Worm (Caenorhabditis elegans): ENCODE results near the gene F10A3.12.

F10A3.12 gene

ce11 chrV:16165936-16166335 lies 2.1 kb downstream of the F10A3.12 start, which contains the start of gene str-108:
Gene str-108 (plus strand): TSS chrV:16166236.
- TF ChIP-seq tbx-37 (GFP tag; conservative IDR thresholded peaks at IDR 0.05) (no peak), sea-1 (GFP tag; conservative IDR thresholded peaks at IDR 0.05) (no peak), ama-1 (optimal IDR thresholded peaks at IDR 0.05) (no peak), scrt-1 (GFP tag; IDR thresholded peaks at IDR 0.05) (no peak), hmbx-1 (tag; optimal IDR thresholded peaks at IDR 0.05) (no peak), F13C5.2 (tag; optimal IDR thresholded peaks at IDR 0.05) (no peak), hnd-1 (tag; optimal IDR thresholded peaks at IDR 0.05) (no peak), ceh-36 (tag; optimal IDR thresholded peaks at IDR 0.05) (no peak), B0310.2 (tag; optimal IDR thresholded peaks at IDR 0.05) (no peak), ceh-13 (GFP tag; optimal IDR thresholded peaks at IDR 0.05) (no peak), ets-7 (tag; optimal IDR thresholded peaks at IDR 0.05) (no peak), flt-1 (GFP tag; IDR thresholded peaks at IDR 0.05) (no peak), tra-4 (tag; optimal IDR thresholded peaks at IDR 0.05) (no peak), pes-1 (GFP tag; IDR thresholded peaks at IDR 0.05) (no peak), tbx-11 (GFP tag; IDR thresholded peaks at IDR 0.05) (no peak), hmg-4 (GFP tag; optimal IDR thresholded peaks at IDR 0.05) (no peak), aly-1 (tag; optimal IDR thresholded peaks at IDR 0.05) (no peak)

- TF ChIP-seq B0310.2 (tag; optimal IDR thresholded peaks at IDR 0.05): no peak
- no peak for TF ChIP-seq ceh-36 (tag; optimal IDR thresholded peaks at IDR 0.05)
- TF ChIP-seq tra-4 (tag; optimal IDR thresholded peaks at IDR 0.05): no peak
- TF ChIP-seq ets-7 (tag; optimal IDR thresholded peaks at IDR 0.05): no peak
- TF ChIP-seq scrt-1 (GFP tag; IDR thresholded peaks at IDR 0.05): no peak
- no peak for TF ChIP-seq ceh-13 (GFP tag; optimal IDR thresholded peaks at IDR 0.05)
- TF ChIP-seq pes-1 (GFP tag; IDR thresholded peaks at IDR 0.05): no peak
- TF ChIP-seq F13C5.2 (tag; optimal IDR thresholded peaks at IDR 0.05): no peak
- TF ChIP-seq hmbx-1 (tag; optimal IDR thresholded peaks at IDR 0.05): no peak
- no peak for TF ChIP-seq flt-1 (GFP tag; IDR thresholded peaks at IDR 0.05)
- no peak for TF ChIP-seq sea-1 (GFP tag; conservative IDR thresholded peaks at IDR 0.05)
These were observed 5.2 kb downstream of the F10A3.12 start, which contains the start of gene str-111 for ce11 chrV:16169026-16169425. Gene str-111 (minus strand): TSS chrV:16169126.

DNA sequence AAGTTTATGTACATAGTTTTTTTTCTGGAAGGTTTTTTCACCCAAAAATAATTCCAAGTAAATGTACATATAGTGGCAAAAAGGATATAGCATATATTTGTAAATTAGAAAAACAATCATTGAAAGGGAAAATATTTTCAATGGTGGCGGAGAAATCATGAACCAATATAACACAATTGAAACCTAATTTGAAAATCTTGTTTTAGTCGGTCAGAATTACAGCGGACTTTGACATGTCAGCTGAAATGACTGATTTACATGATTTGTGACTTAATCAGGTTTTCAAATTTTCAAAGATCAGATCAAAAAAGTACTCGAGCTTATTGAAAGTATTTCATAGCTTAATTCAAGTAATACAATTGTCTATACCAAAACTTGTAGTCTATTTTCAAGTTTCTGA lies 7.9 kb downstream of the F10A3.12 start, which contains the start of gene K05D4.9:
Gene K05D4.9 (minus strand): TSS at position 101 of the 400 bp plus-strand sequence.
- TF ChIP-seq ets-7 (tag; optimal IDR thresholded peaks at IDR 0.05) (no peak), hnd-1 (tag; optimal IDR thresholded peaks at IDR 0.05) (no peak), hmbx-1 (tag; optimal IDR thresholded peaks at IDR 0.05) (no peak), F13C5.2 (tag; optimal IDR thresholded peaks at IDR 0.05) (no peak), tbx-11 (GFP tag; IDR thresholded peaks at IDR 0.05) (no peak), flt-1 (GFP tag; IDR thresholded peaks at IDR 0.05) (no peak), aly-1 (tag; optimal IDR thresholded peaks at IDR 0.05) (no peak), sea-1 (GFP tag; conservative IDR thresholded peaks at IDR 0.05) (no peak), ceh-36 (tag; optimal IDR thresholded peaks at IDR 0.05) (no peak), tbx-37 (GFP tag; conservative IDR thresholded peaks at IDR 0.05) (no peak), tra-4 (tag; optimal IDR thresholded peaks at IDR 0.05) (no peak), B0310.2 (tag; optimal IDR thresholded peaks at IDR 0.05) (no peak), scrt-1 (GFP tag; IDR thresholded peaks at IDR 0.05) (no peak), hmg-4 (GFP tag; optimal IDR thresholded peaks at IDR 0.05) (no peak), ceh-13 (GFP tag; optimal IDR thresholded peaks at IDR 0.05) (no peak), pes-1 (GFP tag; IDR thresholded peaks at IDR 0.05) (no peak), ama-1 (optimal IDR thresholded peaks at IDR 0.05) (no peak)

DNA sequence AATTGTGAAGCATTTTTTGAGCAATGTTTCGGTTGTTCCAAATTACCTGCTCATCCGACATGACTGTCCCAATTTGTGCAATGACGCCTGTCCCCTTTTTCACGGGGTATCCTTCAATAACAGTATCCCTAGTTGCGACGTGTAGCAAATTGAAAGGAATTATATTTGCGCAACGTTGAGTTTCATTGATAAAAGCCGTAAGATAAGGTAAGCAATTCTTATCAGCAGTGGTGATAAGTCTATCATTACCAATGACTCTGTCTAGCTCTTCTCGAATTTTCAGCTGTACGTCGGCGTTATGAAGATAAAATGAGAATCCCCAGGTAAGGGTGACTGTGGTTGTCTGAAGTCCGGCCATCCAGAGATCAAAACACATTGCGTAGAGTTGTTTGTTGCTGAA lies 10.3 kb downstream of the F10A3.12 start:
- TF ChIP-seq flt-1 (GFP tag; IDR thresholded peaks at IDR 0.05): no peak
- no peak for TF ChIP-seq scrt-1 (GFP tag; IDR thresholded peaks at IDR 0.05)
- TF ChIP-seq ceh-36 (tag; optimal IDR thresholded peaks at IDR 0.05): no peak
- no peak for TF ChIP-seq sea-1 (GFP tag; conservative IDR thresholded peaks at IDR 0.05)
- no peak for TF ChIP-seq ceh-13 (GFP tag; optimal IDR thresholded peaks at IDR 0.05)
- TF ChIP-seq hmg-4 (GFP tag; optimal IDR thresholded peaks at IDR 0.05): no peak
- TF ChIP-seq B0310.2 (tag; optimal IDR thresholded peaks at IDR 0.05): no peak
- no peak for TF ChIP-seq ama-1 (optimal IDR thresholded peaks at IDR 0.05)
- TF ChIP-seq pes-1 (GFP tag; IDR thresholded peaks at IDR 0.05): no peak

DNA sequence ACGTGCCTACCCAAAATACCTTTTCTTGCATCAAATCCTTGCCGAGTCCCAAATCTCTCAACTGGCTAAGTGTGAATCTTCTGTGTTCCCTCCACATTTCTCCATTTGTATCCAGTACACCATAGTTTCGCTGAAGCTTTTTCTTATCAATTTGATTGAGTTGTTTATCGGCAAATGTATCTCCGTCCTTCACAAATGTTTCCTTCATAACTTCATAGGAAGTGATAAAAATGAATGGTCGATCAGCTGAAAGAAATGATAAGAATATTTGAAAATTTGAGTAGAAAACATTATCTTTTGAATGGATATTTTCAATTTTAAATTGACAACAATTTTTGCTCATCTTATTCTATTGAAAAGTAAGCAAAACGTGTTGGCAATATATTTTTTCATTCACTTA lies 11.4 kb downstream of the F10A3.12 start:
- TF ChIP-seq aly-1 (tag; optimal IDR thresholded peaks at IDR 0.05) (no peak), tbx-11 (GFP tag; IDR thresholded peaks at IDR 0.05) (no peak), ets-7 (tag; optimal IDR thresholded peaks at IDR 0.05) (no peak), ceh-13 (GFP tag; optimal IDR thresholded peaks at IDR 0.05) (no peak), scrt-1 (GFP tag; IDR thresholded peaks at IDR 0.05) (no peak), sea-1 (GFP tag; conservative IDR thresholded peaks at IDR 0.05) (no peak), hnd-1 (tag; optimal IDR thresholded peaks at IDR 0.05) (no peak), F13C5.2 (tag; optimal IDR thresholded peaks at IDR 0.05) (no peak), flt-1 (GFP tag; IDR thresholded peaks at IDR 0.05) (no peak)

DNA sequence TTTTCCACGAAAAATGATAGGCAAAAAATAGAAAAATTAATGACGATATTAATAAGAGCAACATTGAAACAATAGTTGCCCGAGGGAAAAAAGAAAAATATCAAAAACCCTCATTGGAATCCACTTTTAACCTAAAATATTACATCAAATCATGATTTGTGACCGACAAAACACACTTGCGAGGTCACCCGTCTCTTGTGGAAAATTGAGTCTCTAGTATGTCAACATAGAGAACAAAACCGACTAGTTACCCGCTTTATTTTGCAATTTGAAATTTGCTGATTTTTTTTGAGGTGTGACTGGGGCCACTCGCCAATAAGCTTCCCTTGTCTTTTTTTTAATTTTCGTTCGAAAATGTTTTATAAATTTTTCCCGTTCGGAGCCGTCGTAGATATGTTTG lies 11.9 kb downstream of the F10A3.12 start, which contains the start of gene cyp-33D1:
Gene cyp-33D1 (minus strand): TSS at position 101 of the 400 bp plus-strand sequence.
- TF ChIP-seq F13C5.2 (tag; optimal IDR thresholded peaks at IDR 0.05): no peak
- no peak for TF ChIP-seq hmbx-1 (tag; optimal IDR thresholded peaks at IDR 0.05)
- no peak for TF ChIP-seq ceh-36 (tag; optimal IDR thresholded peaks at IDR 0.05)

DNA sequence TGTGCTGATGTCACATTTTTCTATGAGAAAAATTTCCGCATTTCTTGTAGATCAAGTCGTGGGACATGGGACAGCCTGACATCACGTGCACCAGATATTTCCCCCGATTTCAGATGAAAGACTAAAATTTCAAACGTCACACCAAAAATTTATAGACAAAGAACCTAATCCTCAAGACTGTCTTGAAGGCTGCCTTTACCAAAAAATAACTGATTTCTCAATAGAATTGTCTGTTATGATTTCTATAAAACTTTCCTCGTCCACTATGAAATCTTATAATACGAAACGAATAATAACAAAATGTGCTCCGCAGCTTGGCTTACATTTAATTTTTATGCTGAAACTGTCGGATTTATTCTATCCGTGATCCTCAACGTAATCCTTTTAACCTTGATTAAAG lies 16.5 kb downstream of the F10A3.12 start, which contains the start of gene str-106:
Gene str-106 (plus strand): TSS at position 301 of the 400 bp plus-strand sequence.
- TF ChIP-seq ets-7 (tag; optimal IDR thresholded peaks at IDR 0.05) (no peak), ceh-13 (GFP tag; optimal IDR thresholded peaks at IDR 0.05) (no peak), hmbx-1 (tag; optimal IDR thresholded peaks at IDR 0.05) (no peak), aly-1 (tag; optimal IDR thresholded peaks at IDR 0.05) (no peak), F13C5.2 (tag; optimal IDR thresholded peaks at IDR 0.05) (no peak), flt-1 (GFP tag; IDR thresholded peaks at IDR 0.05) (no peak), B0310.2 (tag; optimal IDR thresholded peaks at IDR 0.05) (no peak), tbx-11 (GFP tag; IDR thresholded peaks at IDR 0.05) (no peak), ceh-36 (tag; optimal IDR thresholded peaks at IDR 0.05) (no peak), tbx-37 (GFP tag; conservative IDR thresholded peaks at IDR 0.05) (no peak), sea-1 (GFP tag; conservative IDR thresholded peaks at IDR 0.05) (no peak), pes-1 (GFP tag; IDR thresholded peaks at IDR 0.05) (no peak), tra-4 (tag; optimal IDR thresholded peaks at IDR 0.05) (no peak), hmg-4 (GFP tag; optimal IDR thresholded peaks at IDR 0.05) (no peak), scrt-1 (GFP tag; IDR thresholded peaks at IDR 0.05) (no peak)
